Worm (Caenorhabditis elegans) whole organism, L4 larva: ENCODE data around the gene hdl-2.

Experiments used
- F37D6.2 ChIP-seq: sonication (generic microtip); optimal IDR thresholded peaks from 2 replicates; lab custom pipeline; 2016; ENCODE audit warnings: mild to moderate bottlenecking, missing genetic modification characterization, missing compliant biosample characterization
- F44E2.7 ChIP-seq: fragments of 200-800 bp; sonication (Bioruptor generic); IDR thresholded peaks from 2 replicates; pipeline ENCODE4 v2.1.2; 2022; ENCODE audit warnings: missing genetic modification characterization, missing compliant biosample characterization
- F49E8.2 ChIP-seq: sonication (generic microtip); optimal IDR thresholded peaks from 2 replicates; lab custom pipeline; 2016; ENCODE audit warnings: missing compliant biosample characterization, mild to moderate bottlenecking, missing genetic modification characterization, borderline replicate concordance
- T26A8.4 ChIP-seq: fragments of 200-800 bp; sonication (Bioruptor generic); IDR thresholded peaks from 2 replicates; pipeline ENCODE4 v1.3.6; 2022; ENCODE audit warnings: missing genetic modification characterization, missing compliant biosample characterization
- Y105C5A.15 ChIP-seq: fragments of 200-800 bp; sonication (Bioruptor generic); IDR thresholded peaks from 2 replicates; pipeline ENCODE4 v1.3.6; 2022; ENCODE audit warnings: missing genetic modification characterization, missing compliant biosample characterization
- Y48G9A.11 ChIP-seq: fragments of 200-800 bp; sonication (Bioruptor generic); IDR thresholded peaks from 2 replicates; pipeline ENCODE4 v1.3.6; 2022; ENCODE audit warnings: missing genetic modification reagents, missing genetic modification characterization, missing compliant biosample characterization
- ZK337.2 ChIP-seq: fragments of 200-800 bp; sonication (Bioruptor generic); IDR thresholded peaks from 2 replicates; pipeline ENCODE4 v1.3.6; 2022; ENCODE audit warnings: missing genetic modification reagents, missing genetic modification characterization, missing compliant biosample characterization
- aha-1 ChIP-seq: fragments of 150-350 bp; peaks from one replicate; lab custom pipeline; 2014; ENCODE audit warnings: missing biosample characterization, missing genetic modification characterization
- arid-1 ChIP-seq: fragments of 200-800 bp; sonication (Bioruptor generic); conservative IDR thresholded peaks from 2 replicates; pipeline ENCODE4 v1.3.6; 2022; ENCODE audit warnings: missing genetic modification reagents, missing genetic modification characterization, missing compliant biosample characterization
- ceh-20 ChIP-seq: fragments of 200-800 bp; sonication (Bioruptor generic); IDR thresholded peaks from 2 replicates; pipeline ENCODE4 v1.3.6; 2022; ENCODE audit warnings: missing genetic modification reagents, missing genetic modification characterization, missing compliant biosample characterization
- ceh-28 ChIP-seq: fragments of 150-350 bp; optimal IDR thresholded peaks from 2 replicates; lab custom pipeline; 2014; ENCODE audit warnings: missing biosample characterization, missing genetic modification reagents, missing genetic modification characterization
- ceh-32 ChIP-seq: sonication (generic microtip); optimal IDR thresholded peaks from 2 replicates; lab custom pipeline; 2016; ENCODE audit warnings: mild to moderate bottlenecking, missing genetic modification characterization, missing compliant biosample characterization; ENCODE audit not compliant: poor library complexity
- ces-1 ChIP-seq: fragments of 150-350 bp; sonication (generic microtip); optimal IDR thresholded peaks from 4 replicates; lab custom pipeline; 2014; ENCODE audit warnings: missing biosample characterization, missing genetic modification reagents, missing genetic modification characterization
- ctbp-1 ChIP-seq: fragments of 200-800 bp; sonication (Bioruptor generic); IDR thresholded peaks from 2 replicates; pipeline ENCODE4 v1.3.6; 2022; ENCODE audit warnings: missing genetic modification reagents, missing genetic modification characterization, missing compliant biosample characterization
- daf-19 ChIP-seq: fragments of 200-800 bp; sonication (Bioruptor generic); conservative IDR thresholded peaks from 2 replicates; pipeline ENCODE4 v1.3.6; 2022; ENCODE audit warnings: missing genetic modification characterization, missing compliant biosample characterization
- daf-8 ChIP-seq: fragments of 200-800 bp; sonication (Bioruptor generic); IDR thresholded peaks from 2 replicates; pipeline ENCODE4 v1.3.6; 2022; ENCODE audit warnings: missing genetic modification characterization, missing compliant biosample characterization
- dpl-1 ChIP-seq: fragments of 150-350 bp; optimal IDR thresholded peaks from 2 replicates; lab custom pipeline; 2014; ENCODE audit warnings: missing biosample characterization, missing genetic modification reagents, missing genetic modification characterization
- egl-27 ChIP-seq: sonication (generic microtip); optimal IDR thresholded peaks from 3 replicates; lab custom pipeline; 2017; ENCODE audit warnings: missing biosample characterization, missing genetic modification reagents, missing genetic modification characterization
- egl-43 ChIP-seq: fragments of 200-800 bp; sonication (Bioruptor generic); IDR thresholded peaks from 2 replicates; pipeline ENCODE4 v1.3.6; 2022; ENCODE audit warnings: missing genetic modification reagents, missing genetic modification characterization, missing compliant biosample characterization
- fkh-10 ChIP-seq: fragments of 150-350 bp; optimal IDR thresholded peaks from 2 replicates; lab custom pipeline; 2014; ENCODE audit warnings: missing biosample characterization, missing genetic modification reagents, missing genetic modification characterization
- gei-8 ChIP-seq: fragments of 200-800 bp; sonication (Bioruptor generic); optimal IDR thresholded peaks from 2 replicates; lab custom pipeline; 2018; ENCODE audit warnings: mild to moderate bottlenecking, missing genetic modification characterization, missing compliant biosample characterization
- hif-1 ChIP-seq, 2 experiments: sonication (generic microtip); optimal IDR thresholded peaks; 2 replicates each; lab custom pipeline; 2016 to 2017; ENCODE audit warnings: missing compliant biosample characterization in 2 of 2, missing genetic modification characterization in 2 of 2, missing genetic modification reagents in 2 of 2, missing genotype in 2 of 2, mild to moderate bottlenecking in 1 of 2
- hlh-30 ChIP-seq: sonication (generic microtip); optimal IDR thresholded peaks from 2 replicates; lab custom pipeline; 2017; ENCODE audit warnings: antibody characterized with exemption, mild to moderate bottlenecking, missing genetic modification characterization, missing compliant biosample characterization; ENCODE audit not compliant: insufficient read depth
- jun-1 ChIP-seq: fragments of 150-350 bp; optimal IDR thresholded peaks from 2 replicates; lab custom pipeline; 2014; ENCODE audit warnings: missing biosample characterization, missing genetic modification reagents, missing genetic modification characterization
- lin-15B ChIP-seq: fragments of 150-350 bp; sonication (generic microtip); optimal IDR thresholded peaks from 3 replicates; lab custom pipeline; 2014; ENCODE audit warnings: missing biosample characterization, missing genetic modification characterization
- lin-39 ChIP-seq: fragments of 150-350 bp; optimal IDR thresholded peaks from 2 replicates; lab custom pipeline; 2014; ENCODE audit warnings: missing biosample characterization, missing genetic modification reagents, missing genetic modification characterization
- lir-3 ChIP-seq: sonication (generic microtip); optimal IDR thresholded peaks from 2 replicates; lab custom pipeline; 2016; ENCODE audit warnings: mild to moderate bottlenecking, missing genetic modification characterization, missing compliant biosample characterization
- madf-9 ChIP-seq: fragments of 200-800 bp; sonication (Bioruptor generic); conservative IDR thresholded peaks from 2 replicates; pipeline ENCODE4 v1.3.6; 2022; ENCODE audit warnings: missing genetic modification reagents, missing genetic modification characterization, missing compliant biosample characterization
- mdt-29 ChIP-seq: fragments of 200-800 bp; sonication (Bioruptor generic); IDR thresholded peaks from 2 replicates; pipeline ENCODE4 v1.3.6; 2022; ENCODE audit warnings: missing genetic modification reagents, missing genetic modification characterization, missing compliant biosample characterization
- mes-2 ChIP-seq: sonication (generic microtip); optimal IDR thresholded peaks from 2 replicates; lab custom pipeline; 2016; ENCODE audit warnings: missing genotype, mild to moderate bottlenecking, missing genetic modification characterization, missing compliant biosample characterization; ENCODE audit not compliant: poor library complexity, severe bottlenecking
- mxl-3 ChIP-seq: fragments of 200-800 bp; sonication (Bioruptor generic); optimal IDR thresholded peaks from 2 replicates; lab custom pipeline; 2018; ENCODE audit warnings: mild to moderate bottlenecking, missing genetic modification characterization, missing compliant biosample characterization
- nhr-111 ChIP-seq: fragments of 200-800 bp; sonication (Bioruptor generic); optimal IDR thresholded peaks from 2 replicates; lab custom pipeline; 2018; ENCODE audit warnings: mild to moderate bottlenecking, missing genetic modification characterization, missing compliant biosample characterization
- nhr-25 ChIP-seq: sonication (generic microtip); optimal IDR thresholded peaks from 2 replicates; lab custom pipeline; 2017; ENCODE audit warnings: missing genetic modification characterization, mild to moderate bottlenecking, missing compliant biosample characterization, antibody characterized with exemption, moderate library complexity, borderline replicate concordance; ENCODE audit not compliant: insufficient read depth
- nhr-42 ChIP-seq: fragments of 200-800 bp; sonication (Bioruptor generic); IDR thresholded peaks from 2 replicates; pipeline ENCODE4 v1.3.6; 2022; ENCODE audit warnings: missing genetic modification characterization, missing compliant biosample characterization
- nhr-48 ChIP-seq: sonication (generic microtip); optimal IDR thresholded peaks from 2 replicates; lab custom pipeline; 2016; ENCODE audit warnings: mild to moderate bottlenecking, missing genetic modification characterization, missing compliant biosample characterization
- nhr-6 ChIP-seq: fragments of 150-350 bp; optimal IDR thresholded peaks from 2 replicates; lab custom pipeline; 2014; ENCODE audit warnings: missing biosample characterization, missing genetic modification characterization
- pqm-1 ChIP-seq: sonication (generic microtip); optimal IDR thresholded peaks from 2 replicates; lab custom pipeline; 2017; ENCODE audit warnings: missing biosample characterization, missing genetic modification characterization
- saeg-2 ChIP-seq: fragments of 200-800 bp; sonication (Bioruptor generic); IDR thresholded peaks from 2 replicates; pipeline ENCODE4 v1.3.6; 2022; ENCODE audit warnings: missing genetic modification reagents, missing genetic modification characterization, missing compliant biosample characterization
- sdz-12 ChIP-seq: fragments of 200-800 bp; sonication (Bioruptor generic); optimal IDR thresholded peaks from 2 replicates; lab custom pipeline; 2018; ENCODE audit warnings: mild to moderate bottlenecking, missing genetic modification characterization, missing compliant biosample characterization
- set-16 ChIP-seq: fragments of 200-800 bp; sonication (Bioruptor generic); IDR thresholded peaks from 2 replicates; pipeline ENCODE4 v1.3.6; 2022; ENCODE audit warnings: missing genetic modification reagents, missing genetic modification characterization, missing compliant biosample characterization
- skn-1 ChIP-seq: fragments of 150-350 bp; optimal IDR thresholded peaks from 2 replicates; lab custom pipeline; 2014; ENCODE audit warnings: missing biosample characterization, missing genetic modification characterization
- snpc-1.2 ChIP-seq: fragments of 200-800 bp; sonication (Bioruptor generic); IDR thresholded peaks from 2 replicates; pipeline ENCODE4 v1.3.6; 2022; ENCODE audit warnings: missing genetic modification reagents, missing genetic modification characterization, missing compliant biosample characterization
- snpc-4 ChIP-seq: fragments of 150-350 bp; optimal IDR thresholded peaks from 2 replicates; lab custom pipeline; 2014; ENCODE audit warnings: missing biosample characterization, missing genetic modification characterization
- tag-97 ChIP-seq: fragments of 200-800 bp; sonication (Bioruptor generic); IDR thresholded peaks from 2 replicates; pipeline ENCODE4 v1.3.6; 2022; ENCODE audit warnings: missing genetic modification characterization, missing compliant biosample characterization
- unc-62 ChIP-seq, 3 experiments: fragments of 150-350 bp in 1 of 3; sonication (generic microtip); optimal IDR thresholded peaks in 2 of 3; peaks in 1 of 3; 1 replicate in 1 of 3; 2 replicates in 2 of 3; lab custom pipeline; 2014 to 2017; ENCODE audit warnings: missing biosample characterization in 3 of 3, missing genetic modification characterization in 3 of 3, missing genetic modification reagents in 3 of 3, missing genotype in 1 of 3
- vab-7 ChIP-seq: fragments of 200-800 bp; sonication (Bioruptor generic); IDR thresholded peaks from 2 replicates; pipeline ENCODE4 v1.3.6; 2022; ENCODE audit warnings: missing genetic modification reagents, missing genetic modification characterization, missing compliant biosample characterization
- zfp-2 ChIP-seq: sonication (generic microtip); optimal IDR thresholded peaks from 2 replicates; lab custom pipeline; 2016; ENCODE audit warnings: mild to moderate bottlenecking, missing genetic modification characterization, missing compliant biosample characterization
- zfp-3 ChIP-seq: fragments of 200-800 bp; sonication (Bioruptor generic); conservative IDR thresholded peaks from 2 replicates; pipeline ENCODE4 v1.3.6; 2022; ENCODE audit warnings: missing genetic modification reagents, missing genetic modification characterization, missing compliant biosample characterization
- zip-11 ChIP-seq: fragments of 200-800 bp; sonication (Bioruptor generic); IDR thresholded peaks from 2 replicates; pipeline ENCODE4 v1.3.6; 2022; ENCODE audit warnings: missing genetic modification characterization, missing compliant biosample characterization
- zip-2 ChIP-seq: fragments of 150-350 bp; optimal IDR thresholded peaks from 2 replicates; lab custom pipeline; 2014; ENCODE audit warnings: missing biosample characterization, missing genetic modification characterization
- ztf-11 ChIP-seq: fragments of 150-350 bp; optimal IDR thresholded peaks from 2 replicates; lab custom pipeline; 2014; ENCODE audit warnings: missing biosample characterization, missing genetic modification characterization

hdl-2 gene

DNA sequence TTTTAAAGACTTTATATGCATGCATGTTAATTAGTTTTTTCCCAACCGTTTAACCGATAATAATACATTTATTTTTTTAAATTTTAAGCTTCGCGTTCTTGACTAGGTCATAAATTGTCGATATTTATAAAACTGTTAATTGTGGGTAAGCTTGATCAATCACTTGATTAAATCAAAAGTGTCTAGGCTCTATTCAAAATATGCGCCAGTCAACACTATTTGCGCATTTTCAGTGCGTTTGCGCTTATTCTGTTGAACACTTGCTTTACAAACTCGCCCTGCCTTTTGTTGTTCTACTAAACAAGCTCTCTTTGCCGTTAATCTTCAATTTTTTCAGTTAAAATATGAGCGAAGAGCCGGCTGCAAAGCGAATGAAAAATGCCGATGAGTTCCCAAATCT is 17.2 kb downstream of the hdl-2 start, which contains the start of gene spr-2 (continued):
- TF ChIP-seq pqm-1 (tag; lab: Kevin White, UChicago) (peak; percentile 1), snpc-1.2 (GFP tag; lab: Robert Waterston, UW) (no peak), nhr-6 (peak; percentile 60), lin-39 (tag; lab: Kevin White, UChicago) (no peak), ctbp-1 (no peak), set-16 (GFP tag; lab: Robert Waterston, UW) (no peak), fkh-10 (GFP tag; lab: Kevin White, UChicago) (no peak), hif-1 (tag; optimal IDR thresholded peaks at IDR 0.05; lab: Kevin White, UChicago) (no peak), hlh-30 (tag; lab: Kevin White, UChicago) (peak; percentile 70), egl-43 (GFP tag; lab: Robert Waterston, UW) (no peak), nhr-111 (GFP tag; lab: Kevin White, UChicago) (no peak), zfp-2 (tag; lab: Kevin White, UChicago) (no peak), skn-1 (no peak), saeg-2 (GFP tag; lab: Robert Waterston, UW) (no peak), dpl-1 (GFP tag; lab: Kevin White, UChicago) (peak; percentile 86), ceh-28 (tag; lab: Kevin White, UChicago) (no peak), Y48G9A.11 (no peak), zip-11 (no peak), mes-2 (tag; lab: Kevin White, UChicago) (no peak), ces-1 (GFP tag; lab: Kevin White, UChicago) (no peak), zip-2 (tag; lab: Kevin White, UChicago) (peak; percentile 22), daf-19 (GFP tag; lab: Robert Waterston, UW) (no peak), snpc-4 (tag; lab: Kevin White, UChicago) (no peak), tag-97 (GFP tag; lab: Robert Waterston, UW) (no peak), madf-9 (no peak), lir-3 (tag; lab: Kevin White, UChicago) (no peak), mdt-29 (GFP tag; lab: Robert Waterston, UW) (no peak), nhr-25 (tag; lab: Kevin White, UChicago) (no peak), ZK337.2 (GFP tag; lab: Robert Waterston, UW) (no peak), F44E2.7 (GFP tag; lab: Robert Waterston, UW) (no peak), gei-8 (GFP tag; lab: Kevin White, UChicago) (no peak), Y105C5A.15 (GFP tag; lab: Robert Waterston, UW) (no peak), jun-1 (tag; lab: Kevin White, UChicago) (no peak), mxl-3 (GFP tag; lab: Kevin White, UChicago) (peak; percentile 44), sdz-12 (no peak), nhr-42 (GFP tag; lab: Robert Waterston, UW) (no peak), F49E8.2 (tag; lab: Kevin White, UChicago) (no peak), ceh-20 (GFP tag; lab: Robert Waterston, UW) (no peak), F37D6.2 (tag; lab: Kevin White, UChicago) (peak; percentile 35), vab-7 (GFP tag; lab: Robert Waterston, UW) (peak; percentile 60), ceh-32 (tag; lab: Kevin White, UChicago) (no peak), unc-62 (GFP tag; optimal IDR thresholded peaks at IDR 0.05 in 1 of 2; lab: Kevin White, UChicago) (no peak), unc-62 (tag; optimal IDR thresholded peaks at IDR 0.05; lab: Kevin White, UChicago) (no peak), nhr-48 (tag; lab: Kevin White, UChicago) (peak; percentile 26), egl-27 (tag; lab: Kevin White, UChicago) (no peak), ztf-11 (no peak), zfp-3 (GFP tag; lab: Robert Waterston, UW) (no peak), arid-1 (no peak), T26A8.4 (GFP tag; lab: Robert Waterston, UW) (peak; percentile 51; the same call in 1 of the 2 replicates), daf-8 (no peak), lin-15B (tag; lab: Kevin White, UChicago) (no peak), aha-1 (tag; lab: Kevin White, UChicago) (no peak)
